Worm (Caenorhabditis elegans) whole organism, L1 larva: ENCODE results near the gene Y45G12C.10.
"Not testable (repeated sequence)": the region's sequence is repeated elsewhere in the genome, so short reads cannot be mapped to it uniquely, and the experiment has no call there.

Experiments
- C04F5.9 ChIP-seq: sonication (generic microtip); optimal IDR thresholded peaks from 2 replicates; lab custom pipeline; 2016; ENCODE audit warnings: missing genetic modification characterization, missing compliant biosample characterization
- F16B12.6 ChIP-seq: fragments of 150-350 bp; optimal IDR thresholded peaks from 2 replicates; lab custom pipeline; 2014; ENCODE audit warnings: missing biosample characterization, missing genetic modification characterization
- Y116A8C.19 ChIP-seq: sonication (generic microtip); optimal IDR thresholded peaks from 2 replicates; lab custom pipeline; 2016; ENCODE audit warnings: missing compliant biosample characterization, missing genetic modification characterization, borderline replicate concordance
- aha-1 ChIP-seq: fragments of 150-350 bp; optimal IDR thresholded peaks from 2 replicates; lab custom pipeline; 2014; ENCODE audit warnings: missing biosample characterization, missing genetic modification characterization
- alr-1 ChIP-seq: fragments of 200-800 bp; sonication (Bioruptor generic); optimal IDR thresholded peaks from 2 replicates; lab custom pipeline; 2018; ENCODE audit warnings: borderline replicate concordance, mild to moderate bottlenecking, missing genetic modification characterization, missing compliant biosample characterization
- ceh-82 ChIP-seq, 3 experiments: fragments of 150-350 bp in 1 of 3; sonication (generic microtip) in 2 of 3; optimal IDR thresholded peaks; 2 replicates each; lab custom pipeline; 2014 to 2017; ENCODE audit warnings: missing biosample characterization in 3 of 3, missing genetic modification characterization in 3 of 3
- ceh-90 ChIP-seq: sonication (generic microtip); optimal IDR thresholded peaks from 2 replicates; lab custom pipeline; 2016; ENCODE audit warnings: missing genetic modification characterization, missing compliant biosample characterization
- ces-1 ChIP-seq: fragments of 150-350 bp; optimal IDR thresholded peaks from 2 replicates; lab custom pipeline; 2014; ENCODE audit warnings: missing biosample characterization, missing genetic modification reagents, missing genetic modification characterization
- dpl-1 ChIP-seq, 3 experiments: fragments of 150-350 bp in 2 of 3; sonication (generic microtip) in 1 of 3; optimal IDR thresholded peaks; 2 replicates each; lab custom pipeline; 2014 to 2017; ENCODE audit warnings: missing biosample characterization in 3 of 3, missing genetic modification characterization in 3 of 3, missing genetic modification reagents in 3 of 3
- efl-1 ChIP-seq, 4 experiments: fragments of 150-350 bp; optimal IDR thresholded peaks in 3 of 4; peaks in 1 of 4; 1 replicate in 1 of 4; 2 replicates in 3 of 4; lab custom pipeline; 2014; ENCODE audit warnings: missing biosample characterization in 2 of 4, missing genetic modification characterization in 2 of 4, missing genetic modification reagents in 2 of 4
- egl-13 ChIP-seq: sonication (generic microtip); optimal IDR thresholded peaks from 2 replicates; lab custom pipeline; 2016; ENCODE audit warnings: missing genotype, missing genetic modification reagents, missing genetic modification characterization, missing compliant biosample characterization
- hpl-2 ChIP-seq: fragments of 150-350 bp; optimal IDR thresholded peaks from 2 replicates; lab custom pipeline; 2014; ENCODE audit warnings: missing biosample characterization, missing genetic modification reagents, missing genetic modification characterization
- irx-1 ChIP-seq: sonication (generic microtip); optimal IDR thresholded peaks from 2 replicates; lab custom pipeline; 2016; ENCODE audit warnings: missing genetic modification characterization, missing compliant biosample characterization
- isw-1 ChIP-seq: fragments of 200-800 bp; sonication (Bioruptor generic); IDR thresholded peaks from 2 replicates; pipeline ENCODE4 v1.3.6; 2022; ENCODE audit warnings: missing genetic modification characterization, missing compliant biosample characterization
- jun-1 ChIP-seq: fragments of 150-350 bp; optimal IDR thresholded peaks from 2 replicates; lab custom pipeline; 2014; ENCODE audit warnings: missing biosample characterization, missing genetic modification reagents, missing genetic modification characterization
- lir-3 ChIP-seq: sonication (generic microtip); optimal IDR thresholded peaks from 2 replicates; lab custom pipeline; 2016; ENCODE audit warnings: mild to moderate bottlenecking, missing genetic modification characterization, moderate library complexity, missing compliant biosample characterization; ENCODE audit not compliant: poor library complexity
- mab-9 ChIP-seq: fragments of 200-800 bp; sonication (Bioruptor generic); IDR thresholded peaks from 2 replicates; pipeline ENCODE4 v1.3.6; 2022; ENCODE audit warnings: missing genetic modification reagents, missing genetic modification characterization, missing compliant biosample characterization
- mdl-1 ChIP-seq, 2 experiments: fragments of 150-350 bp; optimal IDR thresholded peaks; 2 replicates each; lab custom pipeline; 2014 to 2017; ENCODE audit warnings: missing biosample characterization in 2 of 2, missing genetic modification characterization in 2 of 2, inconsistent platforms in 1 of 2
- mef-2 ChIP-seq: fragments of 150-350 bp; optimal IDR thresholded peaks from 2 replicates; lab custom pipeline; 2014; ENCODE audit warnings: missing biosample characterization, missing genetic modification characterization
- nhr-19 ChIP-seq: fragments of 200-800 bp; sonication (Bioruptor generic); conservative IDR thresholded peaks from 2 replicates; pipeline ENCODE4 v1.3.6; 2022; ENCODE audit warnings: missing genetic modification characterization, missing compliant biosample characterization
- nhr-237 ChIP-seq: fragments of 150-350 bp; optimal IDR thresholded peaks from 2 replicates; lab custom pipeline; 2014; ENCODE audit warnings: missing biosample characterization, missing genetic modification characterization
- nhr-28 ChIP-seq: fragments of 150-350 bp; optimal IDR thresholded peaks from 2 replicates; lab custom pipeline; 2014; ENCODE audit warnings: missing biosample characterization, missing genetic modification characterization
- nhr-71 ChIP-seq: sonication (generic microtip); optimal IDR thresholded peaks from 2 replicates; lab custom pipeline; 2016; ENCODE audit warnings: mild to moderate bottlenecking, missing genetic modification characterization, moderate library complexity, missing compliant biosample characterization
- nhr-84 ChIP-seq: sonication (generic microtip); optimal IDR thresholded peaks from 2 replicates; lab custom pipeline; 2017; ENCODE audit warnings: missing biosample characterization, missing genetic modification characterization
- nhr-85 ChIP-seq: sonication (generic microtip); peaks from one replicate; lab custom pipeline; 2016; ENCODE audit warnings: missing genetic modification characterization, inconsistent platforms, missing compliant biosample characterization
- pax-3 ChIP-seq: fragments of 200-800 bp; sonication (Bioruptor generic); optimal IDR thresholded peaks from 2 replicates; lab custom pipeline; 2018; ENCODE audit warnings: mild to moderate bottlenecking, missing genetic modification characterization, moderate library complexity, missing compliant biosample characterization
- skn-1 ChIP-seq: fragments of 150-350 bp; optimal IDR thresholded peaks from 2 replicates; lab custom pipeline; 2014; ENCODE audit warnings: missing biosample characterization, missing genetic modification characterization
- snpc-4 ChIP-seq: fragments of 150-350 bp; optimal IDR thresholded peaks from 2 replicates; lab custom pipeline; 2014; ENCODE audit warnings: missing biosample characterization, missing genetic modification characterization
- tlp-1 ChIP-seq: fragments of 150-350 bp; optimal IDR thresholded peaks from 2 replicates; lab custom pipeline; 2014; ENCODE audit warnings: missing biosample characterization, missing genetic modification characterization
- unc-130 ChIP-seq: fragments of 150-350 bp; optimal IDR thresholded peaks from 2 replicates; lab custom pipeline; 2017; ENCODE audit warnings: missing biosample characterization, missing genetic modification characterization, inconsistent platforms
- unc-30 ChIP-seq: sonication (generic microtip); optimal IDR thresholded peaks from 2 replicates; lab custom pipeline; 2017; ENCODE audit warnings: missing biosample characterization, missing genetic modification characterization
- unc-98 ChIP-seq: fragments of 200-800 bp; sonication (Bioruptor generic); IDR thresholded peaks from 2 replicates; pipeline ENCODE4 v1.3.6; 2022; ENCODE audit warnings: missing genetic modification characterization, missing compliant biosample characterization
- xbp-1 ChIP-seq: sonication (generic microtip); optimal IDR thresholded peaks from 2 replicates; lab custom pipeline; 2016; ENCODE audit warnings: missing genetic modification characterization, missing compliant biosample characterization
- zag-1 ChIP-seq: fragments of 150-350 bp; optimal IDR thresholded peaks from 2 replicates; lab custom pipeline; 2014; ENCODE audit warnings: missing biosample characterization, missing genetic modification characterization
- ztf-11 ChIP-seq, 2 experiments: sonication (generic microtip); optimal IDR thresholded peaks; 2 replicates each; lab custom pipeline; 2016 to 2017; ENCODE audit warnings: missing genetic modification characterization in 2 of 2, missing biosample characterization in 1 of 2, missing compliant biosample characterization in 1 of 2

The Y45G12C.10 gene

DNA sequence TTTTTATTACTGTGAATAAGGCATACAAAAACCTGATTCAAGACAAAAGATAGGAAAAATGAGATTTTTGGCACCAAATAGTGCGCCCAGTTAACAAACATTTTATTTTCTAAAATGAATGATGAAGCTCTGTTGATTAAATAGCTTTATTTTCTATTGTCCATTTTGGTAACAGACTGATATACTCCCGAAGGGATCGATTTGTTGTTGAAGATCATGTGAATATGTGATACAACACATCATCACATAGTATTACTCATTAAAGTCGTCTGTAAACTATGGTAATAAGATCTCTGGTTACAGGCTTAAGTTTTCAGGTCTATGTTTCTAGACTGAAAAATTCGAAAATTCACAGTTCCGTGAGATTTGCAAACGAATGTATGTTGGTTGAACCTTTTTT, 36.9 kb upstream of the Y45G12C.10 start, which contains the start of gene srj-20:
Gene srj-20, minus strand, starts transcription at position 101 of the 400 bp plus-strand sequence.
- TF ChIP-seq irx-1 (tag; lab: Kevin White, UChicago) (no peak), F16B12.6 (tag; lab: Kevin White, UChicago) (no peak), ceh-82 (tag; optimal IDR thresholded peaks at IDR 0.05; lab: Kevin White, UChicago) (no peak), nhr-71 (tag; lab: Kevin White, UChicago) (no peak), alr-1 (no peak), hpl-2 (no peak), jun-1 (tag; lab: Kevin White, UChicago) (no peak), skn-1 (tag; lab: Kevin White, UChicago) (no peak), Y116A8C.19 (tag; lab: Kevin White, UChicago) (no peak), nhr-19 (no peak), snpc-4 (tag; lab: Kevin White, UChicago) (no peak), C04F5.9 (tag; lab: Kevin White, UChicago) (no peak), nhr-237 (no peak), nhr-28 (tag; lab: Kevin White, UChicago) (no peak)

DNA sequence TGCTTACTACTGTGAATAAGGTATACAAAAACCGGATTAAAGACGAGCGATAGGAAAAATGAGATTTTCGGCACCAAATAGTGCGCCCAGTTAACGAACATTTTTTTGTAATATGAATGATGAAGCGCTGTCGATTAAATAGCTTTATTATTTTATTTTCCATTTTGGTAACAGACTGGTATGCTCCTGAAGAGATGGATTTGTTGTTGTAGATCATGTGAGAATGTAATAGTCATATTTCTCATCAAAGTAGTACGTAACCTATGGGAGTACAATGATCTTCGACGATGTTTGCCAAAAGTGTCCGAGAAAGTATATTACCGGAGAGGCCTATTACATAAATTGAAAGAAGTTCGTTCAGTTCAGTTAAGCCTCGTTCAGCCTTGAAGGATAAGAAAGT, 34.4 kb upstream of the Y45G12C.10 start, which contains the start of gene srj-19:
Gene srj-19, minus strand, starts transcription at position 101 of the 400 bp plus-strand sequence.
- TF ChIP-seq unc-130 (tag; lab: Kevin White, UChicago) (no peak), ceh-90 (no peak), nhr-71 (tag; lab: Kevin White, UChicago) (no peak), hpl-2 (no peak), nhr-85 (tag; lab: Kevin White, UChicago) (no peak), egl-13 (tag; lab: Kevin White, UChicago) (no peak), pax-3 (tag; lab: Kevin White, UChicago) (no peak), dpl-1 (GFP tag; optimal IDR thresholded peaks at IDR 0.05; lab: Kevin White, UChicago) (no peak), mdl-1 (tag; optimal IDR thresholded peaks at IDR 0.05; lab: Kevin White, UChicago) (no peak), unc-30 (tag; lab: Kevin White, UChicago) (no peak), isw-1 (GFP tag; lab: Robert Waterston, UW) (no peak), unc-98 (GFP tag; lab: Robert Waterston, UW) (no peak), tlp-1 (tag; lab: Kevin White, UChicago) (no peak)

DNA sequence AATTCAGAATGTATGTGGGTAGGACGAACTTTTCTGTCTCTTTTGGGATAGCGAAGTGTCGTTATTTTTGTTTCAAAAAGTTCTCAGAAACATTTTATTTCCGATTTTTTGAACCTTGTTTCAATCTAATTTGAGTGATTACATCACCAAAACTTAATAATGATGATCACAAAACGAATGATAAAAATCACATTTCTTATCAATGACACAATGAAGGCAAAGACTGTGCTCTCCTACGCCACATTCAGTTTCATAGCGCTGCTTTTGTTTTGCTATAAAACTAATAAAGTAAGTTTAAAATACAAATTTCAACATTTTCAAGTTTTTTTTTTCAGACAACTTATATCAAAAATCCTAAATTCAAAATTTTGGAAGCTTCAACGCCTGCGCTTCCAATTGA, 29.3 kb upstream of the Y45G12C.10 start, which contains the start of gene Y45G12C.1:
Gene Y45G12C.1, plus strand, starts transcription at position 159 of the 400 bp plus-strand sequence.
- TF ChIP-seq ces-1 (GFP tag; lab: Kevin White, UChicago): no peak
- no peak for TF ChIP-seq xbp-1 (tag; lab: Kevin White, UChicago)
- no peak for TF ChIP-seq lir-3 (tag; lab: Kevin White, UChicago)
- TF ChIP-seq mab-9 (GFP tag; lab: Robert Waterston, UW): no peak
- TF ChIP-seq nhr-28 (tag; lab: Kevin White, UChicago): no peak
- TF ChIP-seq ztf-11 (tag; optimal IDR thresholded peaks at IDR 0.05; lab: Kevin White, UChicago): no peak
- TF ChIP-seq nhr-84: no peak

DNA sequence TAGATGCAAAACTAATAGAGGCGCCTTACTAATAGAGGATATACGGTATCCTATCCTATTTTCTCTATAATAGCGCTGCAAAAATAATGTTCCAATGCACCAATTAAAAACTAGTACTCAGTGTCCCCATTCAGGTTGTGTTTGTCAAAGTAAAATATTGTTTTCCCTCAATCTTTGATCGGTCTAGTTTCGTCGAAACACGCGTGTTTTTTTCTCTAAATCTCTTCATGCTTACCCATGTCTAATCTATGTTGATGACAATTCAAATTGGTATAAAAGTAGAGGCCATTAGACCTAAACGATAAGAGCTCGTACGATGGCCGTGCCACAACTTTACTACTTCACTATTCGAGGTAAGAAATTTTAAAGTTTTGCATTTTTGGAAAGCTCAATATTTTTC, 25.2 kb upstream of the Y45G12C.10 start, which contains the start of gene gst-10:
Gene gst-10, plus strand, starts transcription at position 301 of the 400 bp plus-strand sequence.
- TF ChIP-seq irx-1, aha-1, zag-1 (tag; lab: Kevin White, UChicago): not testable (repeated sequence)

DNA sequence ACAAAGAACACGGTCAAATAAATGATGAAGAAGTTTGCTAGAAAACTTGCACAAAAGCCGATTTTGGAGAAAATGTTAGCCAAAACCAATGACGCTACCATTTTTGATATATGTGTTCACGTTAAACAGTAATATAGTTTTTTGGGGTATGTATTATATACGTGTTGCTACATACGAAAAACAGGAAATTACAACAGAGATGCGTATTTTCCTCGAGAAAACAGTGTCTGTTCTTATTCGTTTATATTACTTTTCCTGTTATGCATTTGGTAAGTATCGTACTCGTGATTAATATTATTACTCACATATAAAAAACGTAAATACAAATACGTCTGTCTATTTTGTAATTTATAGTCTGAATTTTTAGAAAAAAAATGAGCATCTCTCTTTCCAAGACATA, 20.7 kb downstream of the Y45G12C.10 start, which contains the start of gene str-76:
Gene str-76, minus strand, starts transcription at position 101 of the 400 bp plus-strand sequence.
- TF ChIP-seq xbp-1 (tag; lab: Kevin White, UChicago); mef-2 (tag; lab: Kevin White, UChicago); efl-1 (optimal IDR thresholded peaks at IDR 0.05; lab: Kevin White, UChicago); efl-1 (GFP tag; optimal IDR thresholded peaks at IDR 0.05 in 1 of 2; lab: Kevin White, UChicago): not testable (repeated sequence)
- TF ChIP-seq, all 84 proteins: peak for 0; not testable (repeated sequence) for 84
